Worm (Caenorhabditis elegans) whole organism, late embryonic: Measurements from ENCODE around the gene ins-31.
"Not testable (repeated sequence)": the region's sequence is repeated elsewhere in the genome, so short reads cannot be mapped to it uniquely, and the experiment has no call there.

Experiments
- C08G9.2 ChIP-seq: sonication (generic microtip); optimal IDR thresholded peaks from 2 replicates; lab custom pipeline; 2016; ENCODE audit warnings: mild to moderate bottlenecking, missing genetic modification characterization, moderate library complexity, missing compliant biosample characterization
- C38D4.7 ChIP-seq: fragments of 200-800 bp; sonication (Bioruptor generic); optimal IDR thresholded peaks from 2 replicates; lab custom pipeline; 2018; ENCODE audit warnings: mild to moderate bottlenecking, missing genetic modification characterization, moderate library complexity, missing compliant biosample characterization
- F13H6.1 ChIP-seq: sonication (generic microtip); optimal IDR thresholded peaks from 2 replicates; lab custom pipeline; 2016; ENCODE audit warnings: missing genetic modification characterization, missing compliant biosample characterization
- K02D7.2 ChIP-seq: sonication (generic microtip); optimal IDR thresholded peaks from 2 replicates; lab custom pipeline; 2017; ENCODE audit warnings: mild to moderate bottlenecking, missing genetic modification characterization, missing compliant biosample characterization
- T23F11.4 ChIP-seq: fragments of 200-800 bp; sonication (Bioruptor generic); optimal IDR thresholded peaks from 2 replicates; lab custom pipeline; 2018; ENCODE audit warnings: mild to moderate bottlenecking, missing genetic modification characterization, missing compliant biosample characterization
- Y22D7AL.16 ChIP-seq: sonication (generic microtip); optimal IDR thresholded peaks from 2 replicates; lab custom pipeline; 2016; ENCODE audit warnings: missing genetic modification characterization, missing compliant biosample characterization
- ahr-1 ChIP-seq: sonication (generic microtip); optimal IDR thresholded peaks from 2 replicates; lab custom pipeline; 2016; ENCODE audit warnings: missing genetic modification characterization, missing compliant biosample characterization
- ceh-14 ChIP-seq: sonication (generic microtip); optimal IDR thresholded peaks from 2 replicates; lab custom pipeline; 2016; ENCODE audit warnings: missing genotype, missing genetic modification characterization, missing compliant biosample characterization
- ceh-18 ChIP-seq: sonication (generic microtip); optimal IDR thresholded peaks from 2 replicates; lab custom pipeline; 2016; ENCODE audit warnings: missing genetic modification characterization, missing compliant biosample characterization
- ceh-2 ChIP-seq: sonication (generic microtip); optimal IDR thresholded peaks from 2 replicates; lab custom pipeline; 2016; ENCODE audit warnings: missing genotype, missing genetic modification characterization, missing compliant biosample characterization
- ceh-31 ChIP-seq: sonication (generic microtip); optimal IDR thresholded peaks from 2 replicates; lab custom pipeline; 2016; ENCODE audit warnings: missing genetic modification characterization, missing compliant biosample characterization
- ceh-34 ChIP-seq: sonication (generic microtip); optimal IDR thresholded peaks from 2 replicates; lab custom pipeline; 2016; ENCODE audit warnings: mild to moderate bottlenecking, missing genetic modification characterization, missing compliant biosample characterization
- ceh-45 ChIP-seq: fragments of 200-800 bp; sonication (Bioruptor generic); IDR thresholded peaks from 2 replicates; pipeline ENCODE4 v1.3.6; 2022; ENCODE audit warnings: missing genetic modification reagents, missing genetic modification characterization, missing compliant biosample characterization
- ceh-6 ChIP-seq: fragments of 200-800 bp; sonication (Bioruptor generic); optimal IDR thresholded peaks from 2 replicates; lab custom pipeline; 2018; ENCODE audit warnings: mild to moderate bottlenecking, missing genetic modification characterization, missing compliant biosample characterization
- ceh-9 ChIP-seq: sonication (generic microtip); optimal IDR thresholded peaks from 2 replicates; lab custom pipeline; 2016; ENCODE audit warnings: mild to moderate bottlenecking, missing genetic modification characterization, inconsistent platforms, missing compliant biosample characterization
- che-1 ChIP-seq: sonication (generic microtip); optimal IDR thresholded peaks from 2 replicates; lab custom pipeline; 2016; ENCODE audit warnings: mild to moderate bottlenecking, missing genetic modification characterization, missing compliant biosample characterization
- dmd-4 ChIP-seq: sonication (generic microtip); optimal IDR thresholded peaks from 2 replicates; lab custom pipeline; 2016; ENCODE audit warnings: borderline replicate concordance, missing genetic modification characterization, missing compliant biosample characterization
- elt-2 ChIP-seq: sonication (generic microtip); optimal IDR thresholded peaks from 2 replicates; lab custom pipeline; 2016; ENCODE audit warnings: missing genetic modification reagents, missing genetic modification characterization, missing compliant biosample characterization
- elt-4 ChIP-seq: sonication (generic microtip); optimal IDR thresholded peaks from 2 replicates; lab custom pipeline; 2016; ENCODE audit warnings: missing genetic modification characterization, missing compliant biosample characterization
- ets-4 ChIP-seq: sonication (generic microtip); optimal IDR thresholded peaks from 2 replicates; lab custom pipeline; 2016; ENCODE audit warnings: missing genetic modification characterization, missing compliant biosample characterization
- hlh-15 ChIP-seq: sonication (generic microtip); optimal IDR thresholded peaks from 2 replicates; lab custom pipeline; 2016; ENCODE audit warnings: missing genetic modification characterization, missing compliant biosample characterization
- hlh-6 ChIP-seq: sonication (generic microtip); optimal IDR thresholded peaks from 2 replicates; lab custom pipeline; 2016; ENCODE audit warnings: missing genotype, missing genetic modification characterization, missing compliant biosample characterization
- lim-6 ChIP-seq: sonication (generic microtip); optimal IDR thresholded peaks from 2 replicates; lab custom pipeline; 2016; ENCODE audit warnings: missing genetic modification characterization, missing compliant biosample characterization
- madf-2 ChIP-seq: sonication (generic microtip); optimal IDR thresholded peaks from 2 replicates; lab custom pipeline; 2017; ENCODE audit warnings: missing genetic modification characterization, missing compliant biosample characterization
- mec-3 ChIP-seq: sonication (generic microtip); optimal IDR thresholded peaks from 2 replicates; lab custom pipeline; 2016; ENCODE audit warnings: borderline replicate concordance, missing genetic modification characterization, missing compliant biosample characterization
- nhr-11 ChIP-seq: fragments of 150-350 bp; optimal IDR thresholded peaks from 2 replicates; lab custom pipeline; 2014; ENCODE audit warnings: missing biosample characterization, missing genetic modification characterization
- nhr-232 ChIP-seq: sonication (generic microtip); optimal IDR thresholded peaks from 2 replicates; lab custom pipeline; 2016; ENCODE audit warnings: missing genetic modification characterization, missing compliant biosample characterization
- pat-9 ChIP-seq: fragments of 200-800 bp; sonication (Bioruptor generic); optimal IDR thresholded peaks from 2 replicates; lab custom pipeline; 2018; ENCODE audit warnings: mild to moderate bottlenecking, missing genetic modification characterization, moderate library complexity, missing compliant biosample characterization
- pax-1 ChIP-seq: fragments of 150-350 bp; optimal IDR thresholded peaks from 2 replicates; lab custom pipeline; 2014; ENCODE audit warnings: missing biosample characterization, missing genetic modification characterization
- pha-2 ChIP-seq: sonication (generic microtip); optimal IDR thresholded peaks from 2 replicates; lab custom pipeline; 2017; ENCODE audit warnings: mild to moderate bottlenecking, missing genetic modification characterization, missing compliant biosample characterization
- pha-4 ChIP-seq: fragments of 150-350 bp; optimal IDR thresholded peaks from 2 replicates; lab custom pipeline; 2018; ENCODE audit warnings: missing biosample characterization, missing genetic modification reagents, missing genetic modification characterization
- rnt-1 ChIP-seq: sonication (generic microtip); optimal IDR thresholded peaks from 2 replicates; lab custom pipeline; 2016; ENCODE audit warnings: missing genetic modification characterization, missing compliant biosample characterization
- sdc-2 ChIP-seq: sonication (generic microtip); optimal IDR thresholded peaks from 2 replicates; lab custom pipeline; 2016; ENCODE audit warnings: missing genotype, missing genetic modification characterization, missing compliant biosample characterization
- sox-4 ChIP-seq: sonication (generic microtip); optimal IDR thresholded peaks from 2 replicates; lab custom pipeline; 2017; ENCODE audit warnings: mild to moderate bottlenecking, missing genetic modification characterization, inconsistent platforms, missing compliant biosample characterization
- tbx-2 ChIP-seq: sonication (generic microtip); optimal IDR thresholded peaks from 2 replicates; lab custom pipeline; 2016; ENCODE audit warnings: missing genetic modification characterization, missing compliant biosample characterization
- tbx-7 ChIP-seq: sonication (generic microtip); optimal IDR thresholded peaks from 2 replicates; lab custom pipeline; 2016; ENCODE audit warnings: missing genotype, missing genetic modification characterization, missing compliant biosample characterization
- ttx-3 ChIP-seq: sonication (generic microtip); optimal IDR thresholded peaks from 2 replicates; lab custom pipeline; 2016; ENCODE audit warnings: missing genetic modification reagents, missing genetic modification characterization, missing compliant biosample characterization
- unc-3 ChIP-seq, 2 experiments: fragments of 200-800 bp in 1 of 2; sonication (Bioruptor generic) in 1 of 2; sonication (generic microtip) in 1 of 2; conservative IDR thresholded peaks in 1 of 2; optimal IDR thresholded peaks in 1 of 2; 2 replicates each; pipeline versions ENCODE4 v1.3.6 to Lab custom; 2016 to 2022; ENCODE audit warnings: missing compliant biosample characterization in 2 of 2, missing genetic modification characterization in 2 of 2, missing genetic modification reagents in 1 of 2
- unc-42 ChIP-seq: sonication (generic microtip); optimal IDR thresholded peaks from 2 replicates; lab custom pipeline; 2016; ENCODE audit warnings: missing genotype, missing genetic modification characterization, missing compliant biosample characterization
- unc-86 ChIP-seq: sonication (generic microtip); optimal IDR thresholded peaks from 2 replicates; lab custom pipeline; 2016; ENCODE audit warnings: missing genetic modification characterization, missing compliant biosample characterization
- zip-5 ChIP-seq: sonication (generic microtip); optimal IDR thresholded peaks from 2 replicates; lab custom pipeline; 2016; ENCODE audit warnings: missing genetic modification characterization, missing compliant biosample characterization

ins-31 gene

DNA sequence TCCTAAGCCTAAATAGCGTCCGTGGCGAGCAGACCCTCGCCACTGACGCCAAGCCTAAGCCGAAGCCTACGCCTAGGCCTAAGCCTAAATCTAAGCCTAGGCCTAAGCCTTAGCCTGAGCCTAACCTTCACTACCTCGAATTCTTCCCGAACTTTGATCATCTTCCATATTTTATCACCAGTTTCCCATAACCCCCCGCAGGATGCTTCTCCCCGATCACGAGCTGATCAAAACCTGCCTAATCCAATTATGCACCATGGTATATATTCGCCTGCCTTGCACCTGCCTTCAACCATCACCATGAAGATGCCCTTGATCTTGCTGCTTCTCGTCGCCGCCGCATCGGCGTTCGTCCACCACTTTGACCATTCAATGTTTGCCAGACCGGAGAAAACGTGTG, at the start of gene ins-31:
TSS of gene ins-31 (plus strand) at position 301 of the 400 bp plus-strand sequence.
- not testable (repeated sequence) for TF ChIP-seq ceh-31, ceh-2, rnt-1 (tag; lab: Kevin White, UChicago)

DNA sequence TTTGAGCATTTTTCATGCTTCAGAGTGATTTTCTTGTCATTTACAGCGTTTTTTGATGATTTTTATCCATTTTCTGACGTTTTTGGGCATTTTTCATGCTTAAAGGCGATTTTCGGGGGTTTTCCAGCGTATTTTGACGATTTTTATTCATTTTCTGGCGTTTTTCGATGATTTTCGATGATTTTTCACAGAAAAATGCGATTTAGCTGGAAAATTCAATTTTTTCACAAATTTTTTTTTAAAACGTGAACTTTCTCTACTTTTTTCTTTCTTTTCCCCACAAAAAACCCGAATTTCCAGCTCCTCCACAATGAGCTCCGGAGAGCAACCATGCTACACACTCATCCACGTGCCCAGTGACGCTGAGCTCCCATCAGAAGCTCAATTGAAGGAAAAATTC, 48.3 kb upstream of the ins-31 start, which contains the start of gene copb-1:
TSS of gene copb-1 (plus strand) at position 301 of the 400 bp plus-strand sequence.
- TF ChIP-seq sox-4 (tag; lab: Kevin White, UChicago) (no peak), pha-2 (tag; lab: Kevin White, UChicago) (no peak), mec-3 (tag; lab: Kevin White, UChicago) (no peak), ceh-6 (no peak), C08G9.2 (tag; lab: Kevin White, UChicago) (no peak), ceh-34 (tag; lab: Kevin White, UChicago) (no peak), madf-2 (tag; lab: Kevin White, UChicago) (no peak), dmd-4 (no peak), hlh-15 (tag; lab: Kevin White, UChicago) (no peak), T23F11.4 (no peak), Y22D7AL.16 (tag; lab: Kevin White, UChicago) (no peak), pax-1 (tag; lab: Kevin White, UChicago) (no peak), tbx-2 (tag; lab: Kevin White, UChicago) (no peak), ceh-45 (GFP tag; lab: Robert Waterston, UW) (no peak), zip-5 (tag; lab: Kevin White, UChicago) (no peak), lim-6 (no peak), sdc-2 (tag; lab: Kevin White, UChicago) (no peak), F13H6.1 (no peak), ets-4 (tag; lab: Kevin White, UChicago) (no peak)

DNA sequence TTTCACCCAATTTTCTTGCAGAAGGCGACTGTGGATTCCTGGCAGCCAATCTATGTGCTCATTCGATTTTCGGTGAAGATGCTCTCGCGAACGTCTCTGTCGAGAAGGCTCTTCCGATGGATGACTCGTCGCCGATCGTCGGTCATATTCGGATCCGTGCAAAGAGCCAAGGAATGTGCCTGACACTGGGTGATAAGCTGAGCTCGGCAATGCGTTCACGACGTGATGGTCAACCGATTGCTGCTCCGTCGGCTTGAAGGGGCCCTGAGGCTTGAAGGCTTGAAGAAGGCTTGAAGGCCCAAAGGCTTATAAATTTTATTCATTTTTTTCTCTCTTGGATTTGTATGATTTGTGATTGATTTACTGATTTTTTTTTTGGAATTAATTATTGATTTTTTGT, 39.7 kb upstream of the ins-31 start:
- no peak for TF ChIP-seq tbx-2 (tag; lab: Kevin White, UChicago)
- no peak for TF ChIP-seq ceh-45 (GFP tag; lab: Robert Waterston, UW)
- TF ChIP-seq unc-86, result no peak
- TF ChIP-seq nhr-232, result no peak
- TF ChIP-seq ttx-3 (tag; lab: Kevin White, UChicago), result no peak
- no peak for TF ChIP-seq rnt-1 (tag; lab: Kevin White, UChicago)
- TF ChIP-seq hlh-6 (tag; lab: Kevin White, UChicago), result no peak
- no peak for TF ChIP-seq Y22D7AL.16 (tag; lab: Kevin White, UChicago)
- TF ChIP-seq unc-3 (GFP tag; conservative IDR thresholded peaks at IDR 0.05; lab: Robert Waterston, UW), result no peak
- TF ChIP-seq unc-3 (tag; optimal IDR thresholded peaks at IDR 0.05; lab: Kevin White, UChicago), result no peak
- TF ChIP-seq C38D4.7 (GFP tag; lab: Kevin White, UChicago), result no peak
- TF ChIP-seq dmd-4, result no peak
- TF ChIP-seq pha-4 (tag; lab: Kevin White, UChicago), result no peak

DNA sequence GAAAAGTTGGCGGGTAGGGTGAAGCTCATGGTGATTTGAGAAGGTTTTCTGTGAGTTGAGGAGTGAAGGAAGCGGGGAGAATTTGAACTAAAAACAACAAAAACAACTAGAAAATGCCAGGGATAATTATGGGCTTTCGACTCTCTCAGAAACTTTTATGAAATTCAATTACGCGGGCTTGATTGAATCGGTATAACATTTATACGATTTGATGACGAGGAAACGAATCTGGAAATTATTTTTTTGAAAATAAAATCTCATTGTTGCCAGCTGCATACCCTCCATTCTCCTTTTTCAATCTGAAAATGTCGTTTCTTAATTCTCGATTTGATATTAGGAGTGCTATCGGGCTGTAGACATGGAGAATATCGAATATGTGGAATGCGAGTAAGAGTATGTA, 35.6 kb upstream of the ins-31 start, which contains the start of gene srg-21:
TSS of gene srg-21 (minus strand) at position 101 of the 400 bp plus-strand sequence.
- no peak for TF ChIP-seq che-1 (tag; lab: Kevin White, UChicago)
- TF ChIP-seq elt-4 (tag; lab: Kevin White, UChicago), result no peak
- TF ChIP-seq ceh-14, result no peak
- TF ChIP-seq sdc-2 (tag; lab: Kevin White, UChicago), result no peak
- TF ChIP-seq ceh-9 (tag; lab: Kevin White, UChicago), result no peak
- TF ChIP-seq pat-9 (tag; lab: Kevin White, UChicago), result no peak
- no peak for TF ChIP-seq unc-3 (GFP tag; conservative IDR thresholded peaks at IDR 0.05; lab: Robert Waterston, UW)
- TF ChIP-seq unc-3 (tag; optimal IDR thresholded peaks at IDR 0.05; lab: Kevin White, UChicago), result no peak
- TF ChIP-seq ahr-1 (tag; lab: Kevin White, UChicago), result no peak
- TF ChIP-seq ttx-3 (tag; lab: Kevin White, UChicago), result no peak
- TF ChIP-seq ceh-2 (tag; lab: Kevin White, UChicago), result no peak
- no peak for TF ChIP-seq ceh-18 (tag; lab: Kevin White, UChicago)
- no peak for TF ChIP-seq unc-86
- no peak for TF ChIP-seq elt-2 (tag; lab: Kevin White, UChicago)
- no peak for TF ChIP-seq unc-42 (tag; lab: Kevin White, UChicago)
- no peak for TF ChIP-seq tbx-7 (tag; lab: Kevin White, UChicago)
- no peak for TF ChIP-seq hlh-15 (tag; lab: Kevin White, UChicago)
- TF ChIP-seq nhr-11 (tag; lab: Kevin White, UChicago), result no peak
- no peak for TF ChIP-seq K02D7.2 (tag; lab: Kevin White, UChicago)
